Fruit fly (Drosophila melanogaster): ENCODE data around the gene Srx.
A peak's percentile ranks its signal among the peaks of the same experiment; 100 is the strongest.

dm6 chrX:17833986-17834385, 22.8 kb upstream of the Srx start:
- TF ChIP-seq EcR (GFP tag; optimal IDR thresholded peaks at IDR 0.05), result peak in 1 of 2 experiments; percentile 5
- TF ChIP-seq pan (optimal IDR thresholded peaks at IDR 0.05), result no peak
- TF ChIP-seq psq (optimal IDR thresholded peaks at IDR 0.05), result no peak
- no peak for TF ChIP-seq usp (GFP tag; optimal IDR thresholded peaks at IDR 0.05)
- TF ChIP-seq Dll (optimal IDR thresholded peaks at IDR 0.05), result no peak

Measured in whole organism.